Fruit fly (Drosophila melanogaster): ENCODE results near the gene mop.

Gene mop

dm6 chr3L:14751056-14751671 is 24.8 kb downstream of the mop start:
- TF ChIP-seq psq (optimal IDR thresholded peaks at IDR 0.05) (no peak), CG8478 (optimal IDR thresholded peaks at IDR 0.05) (no peak), pan (optimal IDR thresholded peaks at IDR 0.05) (no peak), Dll (optimal IDR thresholded peaks at IDR 0.05) (no peak), usp (GFP tag; optimal IDR thresholded peaks at IDR 0.05) (no peak), EcR (GFP tag; optimal IDR thresholded peaks at IDR 0.05) (no peak)

dm6 chr3L:14743106-14743692 is 32.7 kb downstream of the mop start:
- no peak for TF ChIP-seq EcR (GFP tag; optimal IDR thresholded peaks at IDR 0.05)
- TF ChIP-seq usp (GFP tag; optimal IDR thresholded peaks at IDR 0.05): no peak
- TF ChIP-seq Dll (optimal IDR thresholded peaks at IDR 0.05): no peak
- TF ChIP-seq pan (optimal IDR thresholded peaks at IDR 0.05): no peak
- no peak for TF ChIP-seq psq (optimal IDR thresholded peaks at IDR 0.05)
- no peak for TF ChIP-seq CG8478 (optimal IDR thresholded peaks at IDR 0.05)

dm6 chr3L:14733417-14733816 is 42.5 kb downstream of the mop start, which contains the start of gene CG13471:
Gene CG13471 (minus strand): TSS chr3L:14733517.
- TF ChIP-seq Dll (optimal IDR thresholded peaks at IDR 0.05): no peak
- no peak for TF ChIP-seq CG8478 (optimal IDR thresholded peaks at IDR 0.05)
- no peak for TF ChIP-seq psq (optimal IDR thresholded peaks at IDR 0.05)

dm6 chr3L:14731790-14732189 is 44.1 kb downstream of the mop start:
- TF ChIP-seq usp (GFP tag; optimal IDR thresholded peaks at IDR 0.05) (no peak), CG8478 (optimal IDR thresholded peaks at IDR 0.05) (no peak), pan (optimal IDR thresholded peaks at IDR 0.05) (no peak), EcR (GFP tag; optimal IDR thresholded peaks at IDR 0.05) (no peak)

- TF ChIP-seq CG8478 (optimal IDR thresholded peaks at IDR 0.05) (no peak), pan (optimal IDR thresholded peaks at IDR 0.05) (no peak), usp (GFP tag; optimal IDR thresholded peaks at IDR 0.05) (no peak), Dll (optimal IDR thresholded peaks at IDR 0.05) (no peak), EcR (GFP tag; optimal IDR thresholded peaks at IDR 0.05) (no peak), psq (optimal IDR thresholded peaks at IDR 0.05) (no peak)
These were observed 47.5 kb downstream of the mop start, which contains the start of gene CG13473 for dm6 chr3L:14728460-14728859. Gene CG13473 (plus strand): TSS chr3L:14728760.
